Worm (Caenorhabditis elegans) whole organism, early embryonic: ENCODE results near the gene vha-8.

Source experiments
- B0310.2 ChIP-seq: sonication (generic microtip); optimal IDR thresholded peaks from 2 replicates; lab custom pipeline; 2016; ENCODE audit warnings: mild to moderate bottlenecking, missing genetic modification characterization, missing compliant biosample characterization
- F13C5.2 ChIP-seq: sonication (generic microtip); optimal IDR thresholded peaks from 2 replicates; lab custom pipeline; 2017; ENCODE audit warnings: mild to moderate bottlenecking, missing genetic modification characterization, inconsistent platforms, missing compliant biosample characterization
- aly-1 ChIP-seq: sonication (generic microtip); optimal IDR thresholded peaks from 2 replicates; lab custom pipeline; 2016; ENCODE audit warnings: missing genetic modification characterization, missing compliant biosample characterization
- ama-1 ChIP-seq: fragments of 150-350 bp; optimal IDR thresholded peaks from 2 replicates; lab custom pipeline; 2014
- ceh-13 ChIP-seq: fragments of 200-800 bp; sonication (Bioruptor generic); optimal IDR thresholded peaks from 2 replicates; lab custom pipeline; 2018; ENCODE audit warnings: mild to moderate bottlenecking, missing genetic modification characterization, missing compliant biosample characterization
- ceh-36 ChIP-seq: sonication (generic microtip); optimal IDR thresholded peaks from 2 replicates; lab custom pipeline; 2016; ENCODE audit warnings: missing genetic modification characterization, inconsistent platforms, missing compliant biosample characterization
- ets-7 ChIP-seq: sonication (generic microtip); optimal IDR thresholded peaks from 2 replicates; lab custom pipeline; 2016; ENCODE audit warnings: missing genotype, missing genetic modification characterization, missing compliant biosample characterization
- flt-1 ChIP-seq: fragments of 200-800 bp; sonication (Bioruptor generic); IDR thresholded peaks from 2 replicates; pipeline ENCODE4 v1.3.6; 2022; ENCODE audit warnings: missing genetic modification characterization, missing compliant biosample characterization
- hmbx-1 ChIP-seq: sonication (generic microtip); optimal IDR thresholded peaks from 2 replicates; lab custom pipeline; 2016; ENCODE audit warnings: mild to moderate bottlenecking, missing genetic modification characterization, missing compliant biosample characterization
- hmg-4 ChIP-seq: fragments of 200-800 bp; sonication (Bioruptor generic); optimal IDR thresholded peaks from 2 replicates; lab custom pipeline; 2018; ENCODE audit warnings: mild to moderate bottlenecking, missing genetic modification characterization, missing compliant biosample characterization
- hnd-1 ChIP-seq: sonication (generic microtip); optimal IDR thresholded peaks from 2 replicates; lab custom pipeline; 2016; ENCODE audit warnings: missing genetic modification characterization, missing compliant biosample characterization
- pes-1 ChIP-seq: fragments of 200-800 bp; sonication (Bioruptor generic); IDR thresholded peaks from 2 replicates; pipeline ENCODE4 v1.3.6; 2022; ENCODE audit warnings: missing genetic modification reagents, missing genetic modification characterization, missing compliant biosample characterization
- scrt-1 ChIP-seq: fragments of 200-800 bp; sonication (Bioruptor generic); IDR thresholded peaks from 2 replicates; pipeline ENCODE4 v1.3.6; 2022; ENCODE audit warnings: missing genetic modification characterization, missing compliant biosample characterization
- sea-1 ChIP-seq: fragments of 200-800 bp; sonication (Bioruptor generic); conservative IDR thresholded peaks from 2 replicates; pipeline ENCODE4 v1.3.6; 2022; ENCODE audit warnings: missing genetic modification characterization, missing compliant biosample characterization
- tbx-11 ChIP-seq: fragments of 200-800 bp; sonication (Bioruptor generic); IDR thresholded peaks from 2 replicates; pipeline ENCODE4 v1.3.6; 2022; ENCODE audit warnings: missing genetic modification characterization, missing compliant biosample characterization
- tbx-37 ChIP-seq: fragments of 200-800 bp; sonication (Bioruptor generic); conservative IDR thresholded peaks from 2 replicates; pipeline ENCODE4 v1.3.6; 2022; ENCODE audit warnings: missing genetic modification reagents, missing genetic modification characterization, missing compliant biosample characterization
- tra-4 ChIP-seq: sonication (generic microtip); optimal IDR thresholded peaks from 2 replicates; lab custom pipeline; 2017; ENCODE audit warnings: missing genetic modification characterization, missing compliant biosample characterization

The vha-8 gene

ce11 chrIV:6803805-6804344 is 13.0 kb downstream of the vha-8 start:
- TF ChIP-seq tra-4 (tag; lab: Kevin White, UChicago), result no peak
- no peak for TF ChIP-seq ceh-36 (tag; lab: Kevin White, UChicago)

- no peak for TF ChIP-seq tra-4 (tag; lab: Kevin White, UChicago)
- no peak for TF ChIP-seq hmg-4
- TF ChIP-seq sea-1 (GFP tag; lab: Robert Waterston, UW), result no peak
- TF ChIP-seq B0310.2, result no peak
- no peak for TF ChIP-seq tbx-11 (GFP tag; lab: Robert Waterston, UW)
- TF ChIP-seq ceh-13 (GFP tag; lab: Kevin White, UChicago), result no peak
- TF ChIP-seq ceh-36 (tag; lab: Kevin White, UChicago), result no peak
- TF ChIP-seq ets-7, result no peak
- no peak for TF ChIP-seq scrt-1 (GFP tag; lab: Robert Waterston, UW)
- TF ChIP-seq hnd-1 (tag; lab: Kevin White, UChicago), result no peak
- TF ChIP-seq tbx-37 (GFP tag; lab: Robert Waterston, UW), result no peak
- no peak for TF ChIP-seq aly-1 (tag; lab: Kevin White, UChicago)
- TF ChIP-seq F13C5.2 (tag; lab: Kevin White, UChicago), result no peak
- no peak for TF ChIP-seq hmbx-1
- no peak for TF ChIP-seq ama-1 (lab: Kevin White, UChicago)
- no peak for TF ChIP-seq pes-1
- no peak for TF ChIP-seq flt-1 (GFP tag; lab: Robert Waterston, UW)
These were observed 13.9 kb downstream of the vha-8 start, which contains the start of gene C17H12.37 for ce11 chrIV:6804815-6805214. Gene C17H12.37 (plus strand): TSS chrIV:6805115.

- TF ChIP-seq ets-7 (no peak), hnd-1 (tag; lab: Kevin White, UChicago) (no peak), hmbx-1 (no peak), sea-1 (GFP tag; lab: Robert Waterston, UW) (no peak), B0310.2 (no peak), pes-1 (no peak), F13C5.2 (tag; lab: Kevin White, UChicago) (no peak), scrt-1 (GFP tag; lab: Robert Waterston, UW) (no peak), tbx-37 (GFP tag; lab: Robert Waterston, UW) (no peak), ama-1 (lab: Kevin White, UChicago) (no peak)
These were observed 15.7 kb downstream of the vha-8 start, which contains the start of gene C17H12.10 for ce11 chrIV:6806475-6807063. Gene C17H12.10 (plus strand): TSS chrIV:6806799.

ce11 chrIV:6809756-6810155 is 18.9 kb downstream of the vha-8 start:
- no peak for TF ChIP-seq scrt-1 (GFP tag; lab: Robert Waterston, UW)
- TF ChIP-seq F13C5.2 (tag; lab: Kevin White, UChicago), result peak; percentile 37

ce11 chrIV:6811808-6812207 is 20.9 kb downstream of the vha-8 start, which contains the start of gene ceh-48:
Gene ceh-48 (plus strand): TSS chrIV:6812108.
- no peak for TF ChIP-seq sea-1 (GFP tag; lab: Robert Waterston, UW)

- TF ChIP-seq tbx-11 (GFP tag; lab: Robert Waterston, UW) (no peak), ceh-36 (tag; lab: Kevin White, UChicago) (no peak), hnd-1 (tag; lab: Kevin White, UChicago) (no peak), pes-1 (no peak), ets-7 (no peak), tbx-37 (GFP tag; lab: Robert Waterston, UW) (no peak), tra-4 (tag; lab: Kevin White, UChicago) (no peak), hmg-4 (no peak), ceh-13 (GFP tag; lab: Kevin White, UChicago) (no peak)
These were observed 26.7 kb downstream of the vha-8 start, which contains the start of gene C17H12.5 for ce11 chrIV:6817554-6817953. Gene C17H12.5 (minus strand): TSS chrIV:6817654.

- no peak for TF ChIP-seq aly-1 (tag; lab: Kevin White, UChicago)
- no peak for TF ChIP-seq hmg-4
- TF ChIP-seq hmbx-1, result no peak
- no peak for TF ChIP-seq sea-1 (GFP tag; lab: Robert Waterston, UW)
- TF ChIP-seq ceh-36 (tag; lab: Kevin White, UChicago), result no peak
- no peak for TF ChIP-seq tbx-37 (GFP tag; lab: Robert Waterston, UW)
These were observed 27.5 kb downstream of the vha-8 start, which contains the start of gene C17H12.8 for ce11 chrIV:6818369-6818768. Gene C17H12.8 (plus strand): TSS chrIV:6818703.

ce11 chrIV:6821709-6822108 is 30.8 kb downstream of the vha-8 start:
- no peak for TF ChIP-seq scrt-1 (GFP tag; lab: Robert Waterston, UW)
- no peak for TF ChIP-seq hmbx-1
- TF ChIP-seq B0310.2, result no peak
- TF ChIP-seq hmg-4, result no peak
- TF ChIP-seq ets-7, result no peak
- no peak for TF ChIP-seq pes-1
- no peak for TF ChIP-seq F13C5.2 (tag; lab: Kevin White, UChicago)
- no peak for TF ChIP-seq flt-1 (GFP tag; lab: Robert Waterston, UW)
- TF ChIP-seq ceh-36 (tag; lab: Kevin White, UChicago), result no peak
- no peak for TF ChIP-seq aly-1 (tag; lab: Kevin White, UChicago)
- TF ChIP-seq tbx-11 (GFP tag; lab: Robert Waterston, UW), result no peak
- TF ChIP-seq hnd-1 (tag; lab: Kevin White, UChicago), result no peak
- no peak for TF ChIP-seq tbx-37 (GFP tag; lab: Robert Waterston, UW)
- no peak for TF ChIP-seq tra-4 (tag; lab: Kevin White, UChicago)
- no peak for TF ChIP-seq ceh-13 (GFP tag; lab: Kevin White, UChicago)
- no peak for TF ChIP-seq ama-1 (lab: Kevin White, UChicago)
- no peak for TF ChIP-seq sea-1 (GFP tag; lab: Robert Waterston, UW)
